Worm (Caenorhabditis elegans) whole organism, midembryonic: ENCODE results near the gene micu-1.

Experiments used
- flt-1 ChIP-seq: fragments of 200-800 bp; sonication (Bioruptor generic); IDR thresholded peaks from 2 replicates; pipeline ENCODE4 v1.3.6; 2022; ENCODE audit warnings: missing genetic modification characterization, missing compliant biosample characterization
- ref-1 ChIP-seq: fragments of 200-800 bp; sonication (Bioruptor generic); conservative IDR thresholded peaks from 2 replicates; pipeline ENCODE4 v1.3.6; 2022; ENCODE audit warnings: missing genetic modification reagents, missing genetic modification characterization, missing compliant biosample characterization
- tab-1 ChIP-seq: fragments of 200-800 bp; sonication (Bioruptor generic); IDR thresholded peaks from 2 replicates; pipeline ENCODE4 v1.3.6; 2022; ENCODE audit warnings: missing genetic modification characterization, missing compliant biosample characterization

DNA sequence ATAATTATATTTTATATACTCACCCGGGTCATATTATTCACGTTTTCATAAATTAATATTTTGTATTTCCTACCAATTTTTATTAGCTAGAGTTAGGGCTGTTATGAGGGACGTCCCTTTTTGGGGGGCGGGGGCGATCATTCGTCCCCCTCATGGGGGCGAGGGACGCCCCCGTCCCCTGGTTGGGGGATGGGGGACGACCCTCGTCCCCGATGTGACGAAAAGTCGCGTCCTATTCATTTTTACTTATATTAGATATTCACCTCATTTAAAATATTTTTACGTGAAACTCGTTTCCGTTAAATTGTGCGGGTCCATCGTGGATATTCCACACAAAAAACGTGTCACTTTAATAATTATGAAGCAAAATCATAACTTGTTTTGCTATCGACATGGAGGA lies 50.9 kb downstream of the micu-1 start, which contains the start of gene W02A2.12:
- TF ChIP-seq ref-1 (no peak), tab-1 (GFP tag; lab: Robert Waterston, UW) (no peak), flt-1 (GFP tag; lab: Robert Waterston, UW) (no peak)
